Fruit fly (Drosophila melanogaster) whole organism, adult: ENCODE measurements around the gene eIF3l.

ENCODE experiments used
- CG11617 ChIP-seq: fragments of 200-800 bp; sonication (Bioruptor generic); optimal IDR thresholded peaks from 2 replicates; lab custom pipeline; 2017; ENCODE audit warnings: mild to moderate bottlenecking, missing biosample characterization, missing genetic modification reagents, missing genetic modification characterization
- CG1620 ChIP-seq: fragments of 200-800 bp; sonication (Bioruptor generic); optimal IDR thresholded peaks from 2 replicates; lab custom pipeline; 2016; ENCODE audit warnings: missing biosample characterization, missing genetic modification characterization
- CG7101 ChIP-seq: fragments of 200-800 bp; sonication (Bioruptor generic); optimal IDR thresholded peaks from 2 replicates; lab custom pipeline; 2018; ENCODE audit warnings: missing biosample characterization, mild to moderate bottlenecking, missing genetic modification characterization, moderate library complexity
- Mnt ChIP-seq: fragments of 200-800 bp; sonication (Bioruptor generic); optimal IDR thresholded peaks from 2 replicates; lab custom pipeline; 2016; ENCODE audit warnings: missing biosample characterization, mild to moderate bottlenecking, missing genetic modification characterization
- kay ChIP-seq: fragments of 200-800 bp; sonication (Bioruptor generic); peaks from one replicate; lab custom pipeline; 2016; ENCODE audit warnings: missing biosample characterization, missing genetic modification characterization, borderline replicate concordance
- pad ChIP-seq: fragments of 200-800 bp; sonication (Bioruptor generic); optimal IDR thresholded peaks from 3 replicates; lab custom pipeline; 2017; ENCODE audit warnings: missing biosample characterization, missing genetic modification characterization, mild to moderate bottlenecking, moderate library complexity, missing genetic modification reagents
- tj ChIP-seq: fragments of 200-800 bp; sonication (Bioruptor generic); optimal IDR thresholded peaks from 3 replicates; lab custom pipeline; 2017; ENCODE audit warnings: missing biosample characterization, mild to moderate bottlenecking, missing genetic modification characterization, moderate library complexity
- toe ChIP-seq: fragments of 200-800 bp; sonication (Bioruptor generic); optimal IDR thresholded peaks from 2 replicates; lab custom pipeline; 2016; ENCODE audit warnings: missing biosample characterization, missing genetic modification characterization

- TF ChIP-seq pad (GFP tag; lab: Kevin White, UChicago) = peak; percentile 7
- no peak for TF ChIP-seq tj
- peak; percentile 19 for TF ChIP-seq CG11617 (GFP tag; lab: Kevin White, UChicago)
- no peak for TF ChIP-seq kay (GFP tag; lab: Kevin White, UChicago)
- TF ChIP-seq Mnt (GFP tag; lab: Kevin White, UChicago) = no peak
- TF ChIP-seq CG7101 (tag; lab: Kevin White, UChicago) = peak; percentile 29
- TF ChIP-seq CG1620 (GFP tag; lab: Kevin White, UChicago) = peak; percentile 26
- TF ChIP-seq toe (GFP tag; lab: Kevin White, UChicago) = no peak
Measured at dm6 chr3L:12139232-12139698, 6.6 kb downstream of the eIF3l start.
